Worm (Caenorhabditis elegans): Measurements from ENCODE around the gene plk-3.

ce11 chrIV:7426055-7426454 is 47.0 kb downstream of the plk-3 start:
- TF ChIP-seq ahr-1 (tag; optimal IDR thresholded peaks at IDR 0.05), result no peak
- no peak for TF ChIP-seq fkh-10 (GFP tag; optimal IDR thresholded peaks at IDR 0.05)
- no peak for TF ChIP-seq K02D7.2 (tag; optimal IDR thresholded peaks at IDR 0.05)
- no peak for TF ChIP-seq tbx-7 (tag; optimal IDR thresholded peaks at IDR 0.05)
- TF ChIP-seq ttx-3 (tag; optimal IDR thresholded peaks at IDR 0.05), result no peak
- no peak for TF ChIP-seq dmd-4 (tag; optimal IDR thresholded peaks at IDR 0.05; ENCODE audit: borderline replicate concordance)
- no peak for TF ChIP-seq hlh-13 (GFP tag; optimal IDR thresholded peaks at IDR 0.05)

Measured in whole organism, late embryonic.